In genomic region chr2L:7573547-7573870, dm6 we compare ENCODE assay signal across 1 fruit fly cellular context.
TF ChIP-seq lines count a peak whose summit lies in the region.

No protein-coding gene starts in this region.

TF ChIP-seq in whole organism, embryonic, 481 proteins besides CTCF, POLR2A, EP300 and RAD21 (continued from another document):
- TF ChIP-seq oc (tag; optimal IDR thresholded peaks at IDR 0.05; lab: Kevin White, UChicago): peak; percentile 12
- no peak for TF ChIP-seq lbe (GFP tag; optimal IDR thresholded peaks at IDR 0.05; lab: Kevin White, UChicago)
- peak; percentile 55 for TF ChIP-seq Med (GFP tag; lab: Kevin White, UChicago)
- TF ChIP-seq HHEX (GFP tag; optimal IDR thresholded peaks at IDR 0.05; lab: Kevin White, UChicago): no peak
- TF ChIP-seq crc (GFP tag; optimal IDR thresholded peaks at IDR 0.05; lab: Kevin White, UChicago): no peak
- TF ChIP-seq CG12769 (tag; optimal IDR thresholded peaks at IDR 0.05; lab: Kevin White, UChicago): no peak
- peak; percentile 75 for TF ChIP-seq nom (GFP tag; optimal IDR thresholded peaks at IDR 0.05; lab: Kevin White, UChicago)
